Fruit fly (Drosophila melanogaster) Kc167 (cell line): ENCODE measurements around the gene CG6508.

ENCODE experiments used
- Myc ChIP-seq: fragments of >200 bp; optimal IDR thresholded peaks from 2 replicates; lab custom pipeline; 2017; ENCODE audit warnings: missing external identifiers
- h ChIP-seq: fragments of >200 bp; optimal IDR thresholded peaks from 3 replicates; lab custom pipeline; 2018; ENCODE audit warnings: missing external identifiers
- insv ChIP-seq: fragments of >200 bp; optimal IDR thresholded peaks from 3 replicates; lab custom pipeline; 2018; ENCODE audit warnings: missing external identifiers
- psq ChIP-seq: fragments of >200 bp; optimal IDR thresholded peaks from 2 replicates; lab custom pipeline; 2017; ENCODE audit warnings: missing external identifiers

DNA sequence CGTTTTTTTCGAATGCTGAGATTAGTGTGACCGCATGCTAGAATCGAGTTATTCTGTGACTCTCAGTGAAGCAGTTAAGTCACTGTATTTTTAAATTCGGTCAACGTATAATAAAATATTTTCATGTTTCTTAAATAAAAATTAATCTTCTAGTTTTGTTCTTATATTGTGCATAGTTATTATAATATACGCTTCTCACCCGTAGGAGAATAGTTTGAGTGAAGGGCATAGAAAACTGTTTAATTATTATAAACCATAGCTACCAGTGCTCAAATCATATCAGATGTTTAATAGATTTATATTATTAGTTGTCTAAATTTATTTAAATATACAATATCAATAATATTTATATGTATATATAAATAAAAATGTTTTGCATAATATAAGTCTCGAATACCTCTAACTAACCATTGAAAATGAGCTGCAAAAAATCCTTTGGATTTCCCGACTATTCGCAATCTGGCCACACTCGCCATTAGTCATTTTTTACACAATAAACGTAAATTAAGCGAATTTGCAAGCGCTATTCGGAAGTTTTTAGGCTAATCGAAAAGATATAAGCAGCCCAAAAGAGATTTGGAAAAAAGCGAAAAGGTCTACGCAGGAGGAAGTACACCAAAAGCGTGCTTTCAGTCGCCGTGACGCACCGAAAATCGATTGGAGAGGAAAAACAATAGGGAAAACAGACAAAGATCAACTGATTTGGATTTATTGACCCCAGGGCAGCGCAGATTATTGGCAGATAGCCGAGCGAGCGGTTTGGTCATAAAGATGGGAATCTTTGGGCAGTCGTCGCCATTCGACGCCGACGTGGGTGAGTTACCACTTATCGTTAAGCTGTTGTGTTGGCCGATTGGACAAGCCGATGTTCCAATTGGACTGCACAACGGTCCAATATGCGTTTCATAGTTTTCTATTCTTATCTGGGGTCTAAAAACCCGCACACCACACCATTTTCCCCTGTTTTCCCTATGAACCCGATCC, 39.4 kb downstream of the CG6508 start, which contains the start of the genes aurB and Stam:
- TF ChIP-seq psq (lab: Kevin White, UChicago) (no peak), h (lab: Kevin White, UChicago) (no peak), insv (lab: Kevin White, UChicago) (no peak), Myc (lab: Kevin White, UChicago) (no peak)
